Fruit fly (Drosophila melanogaster) whole organism, pupa: Measurements from ENCODE around the gene CG6937.

Source experiments
- CG14655 ChIP-seq: fragments of 200-800 bp; sonication (Bioruptor generic); optimal IDR thresholded peaks from 3 replicates; lab custom pipeline; 2017; ENCODE audit warnings: mild to moderate bottlenecking, missing biosample characterization, missing genetic modification reagents, missing genetic modification characterization
- CG15710 ChIP-seq: fragments of 200-800 bp; sonication (Bioruptor generic); optimal IDR thresholded peaks from 2 replicates; lab custom pipeline; 2018; ENCODE audit warnings: missing biosample characterization, mild to moderate bottlenecking, missing genetic modification characterization, moderate library complexity
- CG34367 ChIP-seq: fragments of 200-800 bp; sonication (Bioruptor generic); optimal IDR thresholded peaks from 2 replicates; lab custom pipeline; 2018; ENCODE audit warnings: missing biosample characterization, mild to moderate bottlenecking, missing genetic modification characterization
- CG8159 ChIP-seq: fragments of 200-800 bp; sonication (Bioruptor generic); optimal IDR thresholded peaks from 3 replicates; lab custom pipeline; 2018; ENCODE audit warnings: missing biosample characterization, mild to moderate bottlenecking, missing genetic modification characterization, moderate library complexity
- D1 ChIP-seq: fragments of 200-800 bp; sonication (Bioruptor generic); optimal IDR thresholded peaks from 2 replicates; lab custom pipeline; 2018; ENCODE audit warnings: missing biosample characterization, mild to moderate bottlenecking, missing genetic modification characterization, moderate library complexity
- Ets98B ChIP-seq: fragments of 200-800 bp; sonication (Bioruptor generic); IDR thresholded peaks from 2 replicates; pipeline ENCODE4 v1.3.6; 2022; ENCODE audit warnings: missing biosample characterization, missing genetic modification characterization
- Pif1B ChIP-seq: fragments of 200-800 bp; sonication (Bioruptor generic); optimal IDR thresholded peaks from 3 replicates; lab custom pipeline; 2016; ENCODE audit warnings: missing biosample characterization, missing genetic modification characterization

dm6 chr3R:22560224-22560623 is 24.3 kb upstream of the CG6937 start:
- no peak for TF ChIP-seq CG8159 (tag; lab: Kevin White, UChicago)
- TF ChIP-seq D1 (tag; lab: Kevin White, UChicago), result no peak
- TF ChIP-seq CG15710 (tag; lab: Kevin White, UChicago), result no peak
- TF ChIP-seq CG34367, result no peak
- TF ChIP-seq Ets98B (GFP tag; lab: Robert Waterston, UW), result no peak
- TF ChIP-seq CG14655 (GFP tag; lab: Kevin White, UChicago), result no peak
- TF ChIP-seq Pif1B (GFP tag; lab: Kevin White, UChicago), result no peak
